8 worm cellular contexts compared by ENCODE assay signal in the genomic region with DNA sequence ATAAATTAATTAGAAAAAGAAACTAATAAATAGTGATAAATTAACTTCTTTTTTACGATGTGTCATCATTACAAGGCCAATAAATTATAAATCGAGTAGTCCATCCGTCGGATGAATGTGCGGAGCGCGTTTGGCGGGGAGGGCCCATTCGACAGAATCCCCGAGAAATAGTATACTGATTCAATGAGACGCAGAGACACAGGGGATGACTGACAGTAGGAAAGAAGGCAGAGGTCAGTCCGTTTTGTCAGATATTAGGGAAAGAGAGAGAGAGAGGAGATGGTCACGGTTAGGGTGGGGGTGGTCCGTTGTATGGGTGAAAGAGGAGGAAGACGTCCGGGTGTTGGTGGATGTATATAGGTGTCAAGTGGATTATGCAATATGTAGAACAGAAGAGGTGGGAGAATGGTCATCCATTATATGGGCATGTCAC.
TF ChIP-seq lines count a peak whose summit lies in the region.

No protein-coding gene starts in this region.

TF ChIP-seq in whole organism, L1 larva, 84 proteins besides CTCF, POLR2A, EP300 and RAD21 (continues in another document):
- TF ChIP-seq swsn-7 (tag; optimal IDR thresholded peaks at IDR 0.05; lab: Kevin White, UChicago) (no peak), ztf-11 (tag; optimal IDR thresholded peaks at IDR 0.05; lab: Kevin White, UChicago) (peak in 1 of 2 experiments; percentile 6), rnt-1 (tag; optimal IDR thresholded peaks at IDR 0.05; lab: Kevin White, UChicago) (peak; percentile 37), nhr-12 (tag; optimal IDR thresholded peaks at IDR 0.05; lab: Kevin White, UChicago) (no peak), sptf-1 (tag; optimal IDR thresholded peaks at IDR 0.05; lab: Kevin White, UChicago) (no peak), irx-1 (tag; optimal IDR thresholded peaks at IDR 0.05; lab: Kevin White, UChicago) (no peak), lin-14 (GFP tag; optimal IDR thresholded peaks at IDR 0.05; lab: Kevin White, UChicago) (peak; percentile 22), unc-86 (tag; optimal IDR thresholded peaks at IDR 0.05; lab: Kevin White, UChicago) (no peak), fkh-8 (tag; optimal IDR thresholded peaks at IDR 0.05; lab: Kevin White, UChicago) (no peak), blmp-1 (tag; optimal IDR thresholded peaks at IDR 0.05; lab: Kevin White, UChicago) (no peak), hlh-17 (GFP tag; optimal IDR thresholded peaks at IDR 0.05; lab: Kevin White, UChicago; ENCODE audit: borderline replicate concordance) (no peak)

TF ChIP-seq in whole organism, L2 larva, 48 proteins besides CTCF, POLR2A, EP300 and RAD21:
- TF ChIP-seq alr-1 (tag; optimal IDR thresholded peaks at IDR 0.05; lab: Kevin White, UChicago) (no peak), unc-62 (GFP tag; optimal IDR thresholded peaks at IDR 0.05; lab: Kevin White, UChicago) (no peak), mab-5 (tag; optimal IDR thresholded peaks at IDR 0.05; lab: Kevin White, UChicago) (peak; percentile 87), dmd-4 (tag; optimal IDR thresholded peaks at IDR 0.05; lab: Kevin White, UChicago) (no peak), F13H6.1 (tag; optimal IDR thresholded peaks at IDR 0.05; lab: Kevin White, UChicago) (no peak), ZK546.5 (tag; optimal IDR thresholded peaks at IDR 0.05; lab: Kevin White, UChicago) (no peak), Y55F3AM.14 (GFP tag; optimal IDR thresholded peaks at IDR 0.05; lab: Kevin White, UChicago) (no peak), gmeb-1 (tag; optimal IDR thresholded peaks at IDR 0.05; lab: Kevin White, UChicago) (no peak)

TF ChIP-seq in whole organism, L3 larva, 47 proteins besides CTCF, POLR2A, EP300 and RAD21 (continues in another document):
- no peak for TF ChIP-seq fkh-2 (tag; optimal IDR thresholded peaks at IDR 0.05; lab: Kevin White, UChicago)
- TF ChIP-seq lsy-12 (tag; optimal IDR thresholded peaks at IDR 0.05; lab: Kevin White, UChicago): no peak
- no peak for TF ChIP-seq nhr-23 (tag; optimal IDR thresholded peaks at IDR 0.05; lab: Kevin White, UChicago)
- TF ChIP-seq ceh-9 (tag; optimal IDR thresholded peaks at IDR 0.05; lab: Kevin White, UChicago): no peak
- no peak for TF ChIP-seq jun-1 (tag; optimal IDR thresholded peaks at IDR 0.05; lab: Kevin White, UChicago)
- TF ChIP-seq snpc-4 (tag; optimal IDR thresholded peaks at IDR 0.05; lab: Kevin White, UChicago): no peak
- no peak for TF ChIP-seq skn-1 (tag; optimal IDR thresholded peaks at IDR 0.05; lab: Kevin White, UChicago)
- no peak for TF ChIP-seq elt-3 (tag; optimal IDR thresholded peaks at IDR 0.05; lab: Kevin White, UChicago)
- TF ChIP-seq daf-12 (tag; optimal IDR thresholded peaks at IDR 0.05; lab: Kevin White, UChicago): no peak
- TF ChIP-seq nfya-1 (tag; optimal IDR thresholded peaks at IDR 0.05; lab: Kevin White, UChicago; ENCODE audit: insufficient read depth): peak; percentile 2
- no peak for TF ChIP-seq hmg-11 (tag; optimal IDR thresholded peaks at IDR 0.05; lab: Kevin White, UChicago)
- TF ChIP-seq ama-1 (optimal IDR thresholded peaks at IDR 0.05; lab: Kevin White, UChicago): no peak

TF ChIP-seq in whole organism, early embryonic, 17 proteins besides CTCF, POLR2A, EP300 and RAD21 (continues in another document):
- TF ChIP-seq B0310.2 (tag; optimal IDR thresholded peaks at IDR 0.05; lab: Kevin White, UChicago) (peak; percentile 14), hnd-1 (tag; optimal IDR thresholded peaks at IDR 0.05; lab: Kevin White, UChicago) (no peak), tbx-37 (GFP tag; conservative IDR thresholded peaks at IDR 0.05; lab: Robert Waterston, UW) (no peak), flt-1 (GFP tag; IDR thresholded peaks at IDR 0.05; lab: Robert Waterston, UW) (peak; percentile 26; the same call in 1 of the 2 replicates), hmbx-1 (tag; optimal IDR thresholded peaks at IDR 0.05; lab: Kevin White, UChicago) (no peak), aly-1 (tag; optimal IDR thresholded peaks at IDR 0.05; lab: Kevin White, UChicago) (no peak), tra-4 (tag; optimal IDR thresholded peaks at IDR 0.05; lab: Kevin White, UChicago) (no peak), tbx-11 (GFP tag; IDR thresholded peaks at IDR 0.05; lab: Robert Waterston, UW) (no peak), ets-7 (tag; optimal IDR thresholded peaks at IDR 0.05; lab: Kevin White, UChicago) (peak; percentile 48), pes-1 (GFP tag; IDR thresholded peaks at IDR 0.05; lab: Robert Waterston, UW) (no peak; the same call in 1 of the 2 replicates), ceh-13 (GFP tag; optimal IDR thresholded peaks at IDR 0.05; lab: Kevin White, UChicago) (no peak), ceh-36 (tag; optimal IDR thresholded peaks at IDR 0.05; lab: Kevin White, UChicago) (no peak)

TF ChIP-seq in whole organism, late embryonic, 69 proteins besides CTCF, POLR2A, EP300 and RAD21 (continues in another document):
- TF ChIP-seq sdc-2 (tag; optimal IDR thresholded peaks at IDR 0.05; lab: Kevin White, UChicago) (peak; percentile 39), tbx-2 (tag; optimal IDR thresholded peaks at IDR 0.05; lab: Kevin White, UChicago) (peak; percentile 90), rnt-1 (tag; optimal IDR thresholded peaks at IDR 0.05; lab: Kevin White, UChicago) (no peak), ceh-2 (tag; optimal IDR thresholded peaks at IDR 0.05; lab: Kevin White, UChicago) (peak; percentile 6), ceh-31 (tag; optimal IDR thresholded peaks at IDR 0.05; lab: Kevin White, UChicago) (peak; percentile 63), ceh-34 (tag; optimal IDR thresholded peaks at IDR 0.05; lab: Kevin White, UChicago) (peak; percentile 33), hlh-30 (tag; optimal IDR thresholded peaks at IDR 0.05; lab: Kevin White, UChicago; ENCODE audit: insufficient read depth) (peak; percentile 13), gmeb-2 (tag; optimal IDR thresholded peaks at IDR 0.05; lab: Kevin White, UChicago) (no peak), tbx-7 (tag; optimal IDR thresholded peaks at IDR 0.05; lab: Kevin White, UChicago) (peak; percentile 14), unc-42 (tag; optimal IDR thresholded peaks at IDR 0.05; lab: Kevin White, UChicago) (peak; percentile 69), unc-55 (GFP tag; optimal IDR thresholded peaks at IDR 0.05; lab: Kevin White, UChicago) (peak; percentile 98)

TF ChIP-seq in whole organism, midembryonic, 9 proteins besides CTCF, POLR2A, EP300 and RAD21:
- TF ChIP-seq klf-2 (GFP tag; conservative IDR thresholded peaks at IDR 0.05; lab: Robert Waterston, UW) (no peak), cog-1 (tag; optimal IDR thresholded peaks at IDR 0.05; lab: Kevin White, UChicago) (peak; percentile 59), flt-1 (GFP tag; IDR thresholded peaks at IDR 0.05; lab: Robert Waterston, UW) (0 out of 2 replicates have a peak, but pooled peaks have one; percentile 62), tab-1 (GFP tag; IDR thresholded peaks at IDR 0.05; lab: Robert Waterston, UW) (peak; percentile 59; the same call in 1 of the 2 replicates)

TF ChIP-seq in whole organism, mixed stage, embryonic, 35 proteins besides CTCF, POLR2A, EP300 and RAD21 (continues in another document):
- TF ChIP-seq sem-2 (GFP tag; optimal IDR thresholded peaks at IDR 0.05; lab: Kevin White, UChicago): peak; percentile 20
- TF ChIP-seq flh-1 (GFP tag; optimal IDR thresholded peaks at IDR 0.05; lab: Kevin White, UChicago): no peak
- TF ChIP-seq ceh-43 (GFP tag; optimal IDR thresholded peaks at IDR 0.05; lab: Kevin White, UChicago): peak; percentile 26
- TF ChIP-seq nhr-237 (tag; optimal IDR thresholded peaks at IDR 0.05; lab: Kevin White, UChicago): no peak
- peak; percentile 96 for TF ChIP-seq nhr-2 (tag; optimal IDR thresholded peaks at IDR 0.05; lab: Kevin White, UChicago)
- peak; percentile 50 for TF ChIP-seq M03D4.4 (tag; optimal IDR thresholded peaks at IDR 0.05; lab: Kevin White, UChicago)
- TF ChIP-seq zip-8 (tag; optimal IDR thresholded peaks at IDR 0.05; lab: Kevin White, UChicago): peak; percentile 2
- TF ChIP-seq mls-2 (tag; optimal IDR thresholded peaks at IDR 0.05; lab: Kevin White, UChicago): peak; percentile 9
- TF ChIP-seq mab-5 (tag; optimal IDR thresholded peaks at IDR 0.05; lab: Kevin White, UChicago): peak; percentile 57
- no peak for TF ChIP-seq lsy-2 (tag; optimal IDR thresholded peaks at IDR 0.05; lab: Kevin White, UChicago)
- peak; percentile 26 for TF ChIP-seq unc-120 (tag; optimal IDR thresholded peaks at IDR 0.05; lab: Kevin White, UChicago; ENCODE audit: poor library complexity, severe bottlenecking)
- TF ChIP-seq unc-62 (GFP tag; optimal IDR thresholded peaks at IDR 0.05; lab: Kevin White, UChicago): peak; percentile 98
- peak; percentile 33 for TF ChIP-seq ces-1 (GFP tag; optimal IDR thresholded peaks at IDR 0.05; lab: Kevin White, UChicago)
- TF ChIP-seq cnd-1 (tag; optimal IDR thresholded peaks at IDR 0.05; lab: Kevin White, UChicago): peak; percentile 69
- TF ChIP-seq hlh-1 (tag; optimal IDR thresholded peaks at IDR 0.05; lab: Kevin White, UChicago): peak; percentile 67
- peak; percentile 39 for TF ChIP-seq lin-13 (tag; optimal IDR thresholded peaks at IDR 0.05; lab: Kevin White, UChicago)
- no peak for TF ChIP-seq nhr-28 (tag; optimal IDR thresholded peaks at IDR 0.05; lab: Kevin White, UChicago)

TF ChIP-seq in whole organism, young adult, 124 proteins besides CTCF, POLR2A, EP300 and RAD21:
- no peak for TF ChIP-seq ztf-6 (GFP tag; IDR thresholded peaks at IDR 0.05; lab: Robert Waterston, UW)
- no peak for TF ChIP-seq ceh-27 (GFP tag; optimal IDR thresholded peaks at IDR 0.05; lab: Kevin White, UChicago)
- peak; percentile 66 for TF ChIP-seq hmg-1.2 (GFP tag; IDR thresholded peaks at IDR 0.05; lab: Robert Waterston, UW)
- TF ChIP-seq unc-62 (GFP tag; optimal IDR thresholded peaks at IDR 0.05; lab: Kevin White, UChicago): peak; percentile 19
